Worm (Caenorhabditis elegans) whole organism, young adult: Measurements from ENCODE around the gene T05H4.11.
A peak's percentile ranks its signal among the peaks of the same experiment; 100 is the strongest.

Source experiments
- B0261.1 ChIP-seq: sonication (generic microtip); optimal IDR thresholded peaks from 2 replicates; lab custom pipeline; 2016; ENCODE audit warnings: mild to moderate bottlenecking, missing genetic modification characterization, moderate library complexity, missing compliant biosample characterization
- B0336.3 ChIP-seq: fragments of 200-800 bp; sonication (Bioruptor generic); IDR thresholded peaks from 2 replicates; pipeline ENCODE4 v1.3.6; 2022; ENCODE audit warnings: missing genetic modification characterization, missing compliant biosample characterization
- C06A6.2 ChIP-seq: fragments of 200-800 bp; sonication (Bioruptor generic); conservative IDR thresholded peaks from 2 replicates; pipeline ENCODE4 v1.3.6; 2022; ENCODE audit warnings: missing genetic modification characterization, missing compliant biosample characterization
- F57C9.4 ChIP-seq: sonication (generic microtip); optimal IDR thresholded peaks from 2 replicates; lab custom pipeline; 2017; ENCODE audit warnings: mild to moderate bottlenecking, missing genetic modification characterization, missing compliant biosample characterization
- Y53F4B.3 ChIP-seq: fragments of 200-800 bp; sonication (Bioruptor generic); IDR thresholded peaks from 2 replicates; pipeline ENCODE4 v1.3.6; 2022; ENCODE audit warnings: missing genetic modification reagents, missing genetic modification characterization, missing compliant biosample characterization
- Y53G8AR.9 ChIP-seq: fragments of 200-800 bp; sonication (Bioruptor generic); conservative IDR thresholded peaks from 2 replicates; pipeline ENCODE4 v1.3.6; 2022; ENCODE audit warnings: missing genetic modification reagents, missing genetic modification characterization, missing compliant biosample characterization
- Y56A3A.18 ChIP-seq: fragments of 200-800 bp; sonication (Bioruptor generic); IDR thresholded peaks from 2 replicates; pipeline ENCODE4 v1.3.6; 2022; ENCODE audit warnings: missing genetic modification reagents, missing genetic modification characterization, missing compliant biosample characterization
- Y67H2A.10 ChIP-seq: fragments of 200-800 bp; sonication (Bioruptor generic); conservative IDR thresholded peaks from 2 replicates; pipeline ENCODE4 v1.3.6; 2022; ENCODE audit warnings: missing genetic modification reagents, missing genetic modification characterization, missing compliant biosample characterization
- Y79H2A.3 ChIP-seq: fragments of 200-800 bp; sonication (Bioruptor generic); conservative IDR thresholded peaks from 2 replicates; pipeline ENCODE4 v1.3.6; 2022; ENCODE audit warnings: missing genetic modification reagents, missing genetic modification characterization, missing compliant biosample characterization
- Y95B8A.8 ChIP-seq: fragments of 200-800 bp; sonication (Bioruptor generic); IDR thresholded peaks from 2 replicates; pipeline ENCODE4 v1.3.6; 2022; ENCODE audit warnings: missing genetic modification reagents, missing genetic modification characterization, missing compliant biosample characterization
- ZK185.1 ChIP-seq: sonication (generic microtip); optimal IDR thresholded peaks from 2 replicates; lab custom pipeline; 2016; ENCODE audit warnings: mild to moderate bottlenecking, missing genetic modification characterization, missing compliant biosample characterization; ENCODE audit not compliant: poor library complexity, severe bottlenecking
- atf-7 ChIP-seq: sonication (generic microtip); optimal IDR thresholded peaks from 2 replicates; lab custom pipeline; 2017; ENCODE audit warnings: mild to moderate bottlenecking, missing genetic modification characterization, missing compliant biosample characterization
- attf-6 ChIP-seq: fragments of 200-800 bp; sonication (Bioruptor generic); IDR thresholded peaks from 2 replicates; pipeline ENCODE4 v1.3.6; 2022; ENCODE audit warnings: missing genetic modification reagents, missing genetic modification characterization, missing compliant biosample characterization
- ceh-100 ChIP-seq: fragments of 200-800 bp; sonication (Bioruptor generic); IDR thresholded peaks from 2 replicates; pipeline ENCODE4 v1.3.6; 2022; ENCODE audit warnings: missing genetic modification reagents, missing genetic modification characterization, missing compliant biosample characterization
- ceh-40 ChIP-seq: fragments of 200-800 bp; sonication (Bioruptor generic); IDR thresholded peaks from 2 replicates; pipeline ENCODE4 v1.3.6; 2022; ENCODE audit warnings: missing genetic modification characterization, missing compliant biosample characterization
- ceh-58 ChIP-seq: fragments of 200-800 bp; sonication (Bioruptor generic); IDR thresholded peaks from 2 replicates; pipeline ENCODE4 v1.3.6; 2022; ENCODE audit warnings: missing genetic modification characterization, missing compliant biosample characterization
- egl-44 ChIP-seq: fragments of 200-800 bp; sonication (Bioruptor generic); IDR thresholded peaks from 2 replicates; pipeline ENCODE4 v1.3.6; 2022; ENCODE audit warnings: missing genetic modification reagents, missing genetic modification characterization, missing compliant biosample characterization
- egrh-3 ChIP-seq: fragments of 200-800 bp; sonication (Bioruptor generic); IDR thresholded peaks from 2 replicates; pipeline ENCODE4 v1.3.6; 2022; ENCODE audit warnings: missing genetic modification reagents, missing genetic modification characterization, missing compliant biosample characterization
- ets-4 ChIP-seq: fragments of 200-800 bp; sonication (Bioruptor generic); optimal IDR thresholded peaks from 2 replicates; lab custom pipeline; 2018; ENCODE audit warnings: mild to moderate bottlenecking, missing genetic modification characterization, missing compliant biosample characterization
- gei-17 ChIP-seq: fragments of 200-800 bp; sonication (Bioruptor generic); optimal IDR thresholded peaks from 2 replicates; lab custom pipeline; 2018; ENCODE audit warnings: mild to moderate bottlenecking, missing genetic modification characterization, missing compliant biosample characterization
- hmg-1.2 ChIP-seq: fragments of 200-800 bp; sonication (Bioruptor generic); IDR thresholded peaks from 2 replicates; pipeline ENCODE4 v1.3.6; 2022; ENCODE audit warnings: missing genetic modification reagents, missing genetic modification characterization, missing compliant biosample characterization
- let-526 ChIP-seq: fragments of 200-800 bp; sonication (Bioruptor generic); IDR thresholded peaks from 2 replicates; pipeline ENCODE4 v1.3.6; 2022; ENCODE audit warnings: missing genetic modification reagents, missing genetic modification characterization, missing compliant biosample characterization
- lin-54 ChIP-seq: fragments of 200-800 bp; sonication (Bioruptor generic); optimal IDR thresholded peaks from 2 replicates; lab custom pipeline; 2018; ENCODE audit warnings: mild to moderate bottlenecking, missing genetic modification characterization, missing compliant biosample characterization
- lir-1 ChIP-seq: fragments of 200-800 bp; sonication (Bioruptor generic); conservative IDR thresholded peaks from 2 replicates; pipeline ENCODE4 v1.3.6; 2022; ENCODE audit warnings: missing genetic modification reagents, missing genetic modification characterization, missing compliant biosample characterization
- madf-6 ChIP-seq: fragments of 200-800 bp; sonication (Bioruptor generic); IDR thresholded peaks from 2 replicates; pipeline ENCODE4 v1.3.6; 2022; ENCODE audit warnings: missing genetic modification reagents, missing genetic modification characterization, missing compliant biosample characterization
- mcd-1 ChIP-seq: fragments of 200-800 bp; sonication (Bioruptor generic); IDR thresholded peaks from 2 replicates; pipeline ENCODE4 v1.3.6; 2022; ENCODE audit warnings: missing genetic modification reagents, missing genetic modification characterization, missing compliant biosample characterization
- mel-28 ChIP-seq: sonication (generic microtip); optimal IDR thresholded peaks from 2 replicates; lab custom pipeline; 2016; ENCODE audit warnings: borderline replicate concordance, mild to moderate bottlenecking, missing genetic modification characterization, missing compliant biosample characterization
- nhr-80 ChIP-seq: sonication (generic microtip); optimal IDR thresholded peaks from 2 replicates; lab custom pipeline; 2016; ENCODE audit warnings: missing genetic modification characterization, missing compliant biosample characterization
- pha-4 ChIP-seq: fragments of 150-350 bp; sonication (generic microtip); optimal IDR thresholded peaks from 2 replicates; lab custom pipeline; 2014; ENCODE audit warnings: missing biosample characterization, missing genetic modification reagents, missing genetic modification characterization
- repo-1 ChIP-seq: sonication (generic microtip); optimal IDR thresholded peaks from 2 replicates; lab custom pipeline; 2017; ENCODE audit warnings: mild to moderate bottlenecking, missing genetic modification characterization, missing compliant biosample characterization
- snpc-1.3 ChIP-seq: sonication (generic microtip); optimal IDR thresholded peaks from 2 replicates; lab custom pipeline; 2017; ENCODE audit warnings: missing genetic modification characterization, mild to moderate bottlenecking, missing compliant biosample characterization, antibody characterized with exemption, moderate library complexity, missing genotype, missing genetic modification reagents; ENCODE audit not compliant: insufficient read depth
- sptf-2 ChIP-seq: fragments of 200-800 bp; sonication (Bioruptor generic); optimal IDR thresholded peaks from 2 replicates; lab custom pipeline; 2018; ENCODE audit warnings: mild to moderate bottlenecking, missing genetic modification characterization, missing compliant biosample characterization

Gene T05H4.11

ce11 chrV:6413057-6413456 lies 13.0 kb downstream of the T05H4.11 start (continued):
- no peak for TF ChIP-seq pha-4
- no peak for TF ChIP-seq let-526
- TF ChIP-seq ZK185.1 (tag; lab: Kevin White, UChicago), result no peak
- TF ChIP-seq nhr-80, result peak; percentile 96
- no peak for TF ChIP-seq lin-54 (GFP tag; lab: Kevin White, UChicago)
- peak; percentile 69 for TF ChIP-seq atf-7
- peak; percentile 46; the same call in 1 of the 2 replicates for TF ChIP-seq egl-44 (GFP tag; lab: Robert Waterston, UW)
- peak; percentile 94 for TF ChIP-seq ets-4 (GFP tag; lab: Kevin White, UChicago)

- no peak for TF ChIP-seq B0261.1 (tag; lab: Kevin White, UChicago)
- peak; percentile 45 for TF ChIP-seq atf-7
- no peak for TF ChIP-seq Y67H2A.10 (GFP tag; lab: Robert Waterston, UW)
- no peak for TF ChIP-seq mel-28 (tag; lab: Kevin White, UChicago)
- TF ChIP-seq nhr-80, result peak; percentile 74
- no peak for TF ChIP-seq Y56A3A.18
- no peak for TF ChIP-seq ZK185.1 (tag; lab: Kevin White, UChicago)
These were observed 14.9 kb downstream of the T05H4.11 start for ce11 chrV:6411161-6411560.

ce11 chrV:6408733-6409227 lies 17.3 kb downstream of the T05H4.11 start, which contains the start of gene bcf-1:
bcf-1 (minus strand) TSS chrV:6408783.
- TF ChIP-seq Y56A3A.18, result no peak
- TF ChIP-seq nhr-80, result peak; percentile 70

ce11 chrV:6407587-6407986 lies 18.5 kb downstream of the T05H4.11 start:
- TF ChIP-seq nhr-80 (peak; percentile 41), ceh-58 (GFP tag; lab: Robert Waterston, UW) (no peak)

ce11 chrV:6400950-6401551 lies 25.0 kb downstream of the T05H4.11 start:
- TF ChIP-seq nhr-80 (peak; percentile 24), sptf-2 (GFP tag; lab: Kevin White, UChicago) (no peak), repo-1 (tag; lab: Kevin White, UChicago) (peak; percentile 14), egrh-3 (GFP tag; lab: Robert Waterston, UW) (no peak), B0336.3 (0 out of 2 replicates have a peak, but pooled peaks have one; percentile 33), Y79H2A.3 (no peak), lin-54 (GFP tag; lab: Kevin White, UChicago) (peak; percentile 12), Y67H2A.10 (GFP tag; lab: Robert Waterston, UW) (no peak), gei-17 (GFP tag; lab: Kevin White, UChicago) (no peak), mcd-1 (GFP tag; lab: Robert Waterston, UW) (no peak), snpc-1.3 (no peak), F57C9.4 (no peak), madf-6 (GFP tag; lab: Robert Waterston, UW) (0 out of 2 replicates have a peak, but pooled peaks have one; percentile 7), C06A6.2 (GFP tag; lab: Robert Waterston, UW) (0 out of 2 replicates have a peak, but pooled peaks have one; percentile 28), attf-6 (0 out of 2 replicates have a peak, but pooled peaks have one; percentile 8), ceh-100 (GFP tag; lab: Robert Waterston, UW) (no peak), Y95B8A.8 (GFP tag; lab: Robert Waterston, UW) (no peak), lir-1 (GFP tag; lab: Robert Waterston, UW) (no peak), ceh-40 (GFP tag; lab: Robert Waterston, UW) (no peak), Y56A3A.18 (0 out of 2 replicates have a peak, but pooled peaks have one; percentile 10), atf-7 (peak; percentile 29), hmg-1.2 (GFP tag; lab: Robert Waterston, UW) (0 out of 2 replicates have a peak, but pooled peaks have one; percentile 17), Y53F4B.3 (no peak), Y53G8AR.9 (GFP tag; lab: Robert Waterston, UW) (peak; percentile 53)
